Worm (Caenorhabditis elegans) whole organism, young adult: ENCODE results near the gene T02C12.5.

Experiments used
- F10E7.11 ChIP-seq: sonication (generic microtip); optimal IDR thresholded peaks from 2 replicates; lab custom pipeline; 2017; ENCODE audit warnings: mild to moderate bottlenecking, missing genetic modification characterization, moderate library complexity, missing compliant biosample characterization
- F49E8.2 ChIP-seq: sonication (generic microtip); optimal IDR thresholded peaks from 3 replicates; lab custom pipeline; 2017; ENCODE audit warnings: missing genetic modification characterization, mild to moderate bottlenecking, missing compliant biosample characterization, antibody characterized with exemption, moderate library complexity; ENCODE audit not compliant: insufficient read depth
- ama-1 ChIP-seq, 3 experiments: fragments of 150-350 bp in 1 of 3; sonication (generic microtip) in 2 of 3; optimal IDR thresholded peaks; 2 replicates each; lab custom pipeline; 2014 to 2018; ENCODE audit warnings: missing biosample characterization in 2 of 3, missing genetic modification characterization in 2 of 3, missing genetic modification reagents in 2 of 3
- athp-1 ChIP-seq: sonication (generic microtip); optimal IDR thresholded peaks from 2 replicates; lab custom pipeline; 2017; ENCODE audit warnings: mild to moderate bottlenecking, missing genetic modification characterization, missing compliant biosample characterization
- ceh-58 ChIP-seq: fragments of 200-800 bp; sonication (Bioruptor generic); IDR thresholded peaks from 2 replicates; pipeline ENCODE4 v1.3.6; 2022; ENCODE audit warnings: missing genetic modification characterization, missing compliant biosample characterization
- him-1 ChIP-seq: sonication (generic microtip); optimal IDR thresholded peaks from 2 replicates; lab custom pipeline; 2016; ENCODE audit warnings: missing genotype, missing genetic modification reagents, missing genetic modification characterization, missing compliant biosample characterization
- lin-54 ChIP-seq: fragments of 200-800 bp; sonication (Bioruptor generic); optimal IDR thresholded peaks from 2 replicates; lab custom pipeline; 2018; ENCODE audit warnings: mild to moderate bottlenecking, missing genetic modification characterization, missing compliant biosample characterization
- lsl-1 ChIP-seq: fragments of 200-800 bp; sonication (Bioruptor generic); optimal IDR thresholded peaks from 2 replicates; lab custom pipeline; 2018; ENCODE audit warnings: mild to moderate bottlenecking, missing genetic modification characterization, moderate library complexity, missing compliant biosample characterization
- nhr-27 ChIP-seq: fragments of 200-800 bp; sonication (Bioruptor generic); optimal IDR thresholded peaks from 2 replicates; lab custom pipeline; 2018; ENCODE audit warnings: mild to moderate bottlenecking, missing genetic modification characterization, moderate library complexity, missing compliant biosample characterization
- pha-4 ChIP-seq: fragments of 150-350 bp; sonication (generic microtip); optimal IDR thresholded peaks from 2 replicates; lab custom pipeline; 2014; ENCODE audit warnings: missing biosample characterization, missing genetic modification reagents, missing genetic modification characterization
- sea-2 ChIP-seq: fragments of 200-800 bp; sonication (Bioruptor generic); IDR thresholded peaks from 2 replicates; pipeline ENCODE4 v1.3.6; 2022; ENCODE audit warnings: missing genetic modification characterization, missing compliant biosample characterization
- somi-1 ChIP-seq: fragments of 200-800 bp; sonication (Bioruptor generic); optimal IDR thresholded peaks from 2 replicates; lab custom pipeline; 2018; ENCODE audit warnings: mild to moderate bottlenecking, missing genetic modification characterization, missing compliant biosample characterization
- xnd-1 ChIP-seq: sonication (generic microtip); optimal IDR thresholded peaks from 2 replicates; lab custom pipeline; 2016; ENCODE audit warnings: missing genotype, missing genetic modification reagents, missing genetic modification characterization, missing compliant biosample characterization
- ztf-25 ChIP-seq: fragments of 200-800 bp; sonication (Bioruptor generic); IDR thresholded peaks from 2 replicates; pipeline ENCODE4 v1.3.6; 2022; ENCODE audit warnings: missing genetic modification reagents, missing genetic modification characterization, missing compliant biosample characterization

ce11 chrIII:4018591-4019580 is 9.1 kb downstream of the T02C12.5 start:
- peak; percentile 28 for TF ChIP-seq nhr-27
- TF ChIP-seq F10E7.11 (tag; lab: Kevin White, UChicago): no peak
- no peak for TF ChIP-seq him-1 (tag; lab: Kevin White, UChicago)
- TF ChIP-seq athp-1: no peak
- no peak for TF ChIP-seq lsl-1 (GFP tag; lab: Kevin White, UChicago)
- TF ChIP-seq lin-54 (GFP tag; lab: Kevin White, UChicago): no peak
- no peak for TF ChIP-seq pha-4 (tag; lab: Kevin White, UChicago)
- TF ChIP-seq F49E8.2 (tag; lab: Kevin White, UChicago): no peak
- TF ChIP-seq somi-1 (GFP tag; lab: Kevin White, UChicago): no peak
- no peak for TF ChIP-seq sea-2 (GFP tag; lab: Robert Waterston, UW)
- no peak for TF ChIP-seq ama-1 (optimal IDR thresholded peaks at IDR 0.05; lab: Kevin White, UChicago)
- no peak for TF ChIP-seq ama-1 (GFP tag; optimal IDR thresholded peaks at IDR 0.05; lab: Kevin White, UChicago)
- no peak for TF ChIP-seq ztf-25 (GFP tag; lab: Robert Waterston, UW)
- TF ChIP-seq ceh-58 (GFP tag; lab: Robert Waterston, UW): no peak
- TF ChIP-seq xnd-1 (tag; lab: Kevin White, UChicago): no peak
